Fruit fly (Drosophila melanogaster): Measurements from ENCODE around the gene chb.

Gene chb

DNA sequence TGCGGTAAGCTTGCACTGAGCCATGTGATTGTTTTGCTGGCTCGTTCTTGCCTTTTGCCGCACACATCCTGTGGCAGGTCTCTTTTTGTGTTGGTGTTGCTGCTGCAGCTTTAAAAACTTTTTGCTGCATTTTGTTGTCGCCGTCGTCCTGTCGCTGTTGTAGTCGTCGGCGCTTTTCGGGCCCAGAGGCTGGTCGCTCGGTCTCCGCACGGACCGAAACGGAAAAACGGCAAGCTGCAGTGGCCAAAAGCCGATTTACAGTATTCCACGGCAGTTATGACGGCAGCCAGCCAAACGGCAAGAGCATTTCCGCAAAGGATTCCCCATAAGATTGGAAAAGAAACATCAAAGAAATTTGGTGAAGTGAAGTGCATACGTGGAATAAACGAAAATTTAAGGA is 47.4 kb downstream of the chb start, which contains the start of gene CG43219:
Gene CG43219, plus strand, starts transcription at position 301 of the 400 bp plus-strand sequence.
- TF ChIP-seq noc (tag; optimal IDR thresholded peaks at IDR 0.05): no peak

DNA sequence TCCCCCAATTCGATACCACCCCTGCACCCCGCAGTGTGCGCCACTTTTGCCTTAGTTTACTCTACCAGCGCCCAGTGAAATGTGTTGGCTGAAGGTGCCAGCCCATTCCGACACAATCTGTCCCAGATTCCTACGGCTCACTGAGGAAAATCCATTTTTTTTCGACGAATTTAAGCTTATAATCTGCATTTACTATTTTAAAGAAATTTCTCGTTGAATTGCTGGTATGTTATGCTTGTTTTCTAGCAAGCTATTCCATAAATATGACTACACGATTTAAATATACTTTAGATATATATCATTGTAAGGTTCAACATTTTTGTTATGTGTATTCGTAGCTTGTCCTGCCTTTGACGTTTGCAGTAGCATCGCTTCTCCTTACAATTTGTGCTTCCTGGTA is 50.6 kb downstream of the chb start:
- no peak for TF ChIP-seq noc (tag; optimal IDR thresholded peaks at IDR 0.05)

DNA sequence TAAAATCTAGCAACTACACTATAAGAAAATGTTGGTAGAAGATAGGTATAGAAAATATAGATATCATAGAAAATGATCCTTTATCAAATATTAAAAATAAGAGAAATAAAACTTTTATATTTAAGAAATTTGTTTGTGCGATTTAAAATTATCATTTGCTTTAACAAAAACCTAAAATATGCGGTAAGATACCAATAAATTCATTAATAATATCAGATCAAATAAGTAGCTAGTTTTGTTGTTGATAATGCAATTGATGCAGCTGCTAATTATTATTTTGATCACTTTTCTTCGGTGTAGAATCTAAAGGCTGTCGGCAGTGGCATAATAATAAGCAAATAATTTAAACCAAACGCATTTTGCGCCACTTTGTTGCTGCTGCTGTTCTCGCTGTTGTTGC is 51.6 kb downstream of the chb start:
- TF ChIP-seq noc (tag; optimal IDR thresholded peaks at IDR 0.05): no peak

DNA sequence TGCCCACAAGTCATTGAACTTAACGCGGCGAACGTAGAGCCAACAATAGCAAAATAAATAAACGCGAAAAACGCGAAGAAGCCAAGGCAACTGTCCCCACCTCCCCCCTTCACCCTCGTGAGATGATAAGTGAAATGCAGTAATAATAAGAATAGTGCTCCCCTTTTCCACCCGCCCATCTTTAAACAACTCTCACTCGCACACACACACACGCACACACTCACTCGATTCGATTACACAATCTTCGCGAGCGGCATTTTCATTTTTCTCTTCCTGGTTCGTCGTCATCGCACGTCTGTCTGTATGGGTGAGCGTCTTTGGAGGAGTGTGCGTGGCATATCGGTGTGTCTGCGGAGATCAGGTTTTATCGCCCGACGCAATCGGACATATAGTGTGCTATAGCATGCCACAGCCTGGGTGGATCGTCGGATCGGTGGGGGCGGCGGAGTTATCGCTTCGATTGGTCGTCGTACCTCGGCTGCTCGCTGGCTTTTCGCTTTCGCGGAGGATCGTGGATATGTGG is 52.1 kb downstream of the chb start:
- TF ChIP-seq noc (tag; optimal IDR thresholded peaks at IDR 0.05): no peak

DNA sequence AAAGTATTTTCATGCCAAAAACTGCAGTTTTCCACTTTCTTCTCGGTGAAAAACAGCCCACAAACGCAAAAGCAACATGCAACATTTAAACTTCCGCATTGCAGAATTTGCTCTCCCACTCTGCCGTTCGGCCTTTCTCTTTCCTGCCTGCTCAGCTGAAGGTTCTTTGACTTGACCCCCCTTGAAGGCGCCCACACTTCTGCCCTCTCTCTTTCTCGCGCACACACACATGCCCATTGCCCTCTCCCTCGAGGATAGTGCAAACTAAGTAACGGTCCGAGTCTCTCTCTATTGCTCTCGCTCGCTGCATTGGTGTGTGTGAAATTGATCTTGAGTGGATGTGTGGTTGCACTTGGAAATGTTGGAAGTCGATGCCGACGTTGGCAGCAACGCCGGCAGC is 53.0 kb downstream of the chb start:
- TF ChIP-seq noc (tag; optimal IDR thresholded peaks at IDR 0.05): no peak

DNA sequence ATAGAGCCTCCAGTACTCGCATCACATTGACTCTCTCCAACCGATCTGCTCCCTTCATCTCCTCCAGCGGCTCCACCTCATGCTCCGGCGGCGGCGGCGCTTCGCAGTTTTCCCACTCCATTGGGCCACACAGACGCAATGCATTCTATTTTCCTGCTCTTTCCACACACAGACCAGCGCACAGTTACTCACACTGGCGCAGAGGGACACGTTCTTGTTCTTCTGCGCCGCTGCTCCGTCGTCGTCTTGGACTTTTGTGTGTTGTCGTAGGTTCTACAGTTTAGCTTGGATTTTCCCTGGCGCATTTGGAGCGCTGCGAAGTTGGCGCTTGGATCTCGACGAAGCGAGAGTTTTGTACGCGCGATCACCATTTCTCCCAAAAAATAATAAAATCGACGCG is 53.7 kb downstream of the chb start, which contains the start of gene Eip78C:
Gene Eip78C, plus strand, starts transcription at position 301 of the 400 bp plus-strand sequence.
- TF ChIP-seq noc (tag; optimal IDR thresholded peaks at IDR 0.05): no peak

DNA sequence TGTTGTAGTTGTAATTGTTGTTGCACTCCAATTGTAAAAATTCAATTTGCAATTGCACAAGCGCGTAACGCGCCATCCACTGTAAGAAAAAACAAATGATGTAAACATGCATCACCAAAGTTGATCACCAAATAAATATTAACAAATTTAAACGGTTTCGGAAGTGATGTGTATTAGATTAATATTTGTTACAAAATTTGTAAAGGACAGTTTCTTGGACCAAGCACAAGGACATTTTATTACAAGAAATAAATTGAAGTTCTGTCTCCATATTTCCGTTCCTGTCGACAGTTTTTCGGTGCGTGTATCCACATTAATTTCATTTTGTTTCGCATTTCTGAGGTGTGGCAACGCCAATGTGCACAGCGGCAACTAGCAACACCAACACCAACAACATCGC is 57.1 kb downstream of the chb start:
- no peak for TF ChIP-seq noc (tag; optimal IDR thresholded peaks at IDR 0.05)

DNA sequence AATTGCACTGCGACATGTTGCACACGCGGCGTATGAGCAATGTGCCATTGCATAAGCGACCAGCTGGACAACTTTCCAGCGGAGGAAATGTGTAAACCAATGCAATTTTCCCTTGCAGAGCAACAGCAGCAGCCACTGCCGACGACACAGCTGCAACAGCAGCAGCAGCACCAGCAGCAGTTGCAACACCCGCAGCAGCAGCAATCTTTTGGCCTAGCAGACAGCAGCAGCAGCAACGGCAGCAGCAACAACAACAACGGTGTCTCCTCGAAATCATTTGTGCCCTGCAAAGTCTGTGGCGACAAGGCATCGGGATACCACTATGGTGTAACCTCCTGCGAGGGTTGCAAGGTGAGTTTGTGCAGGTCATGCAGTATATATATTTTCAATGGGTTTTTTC is 58.1 kb downstream of the chb start:
- TF ChIP-seq noc (tag; optimal IDR thresholded peaks at IDR 0.05): no peak

Measured in whole organism, larva.